Worm (Caenorhabditis elegans): Measurements from ENCODE around the gene dod-3.

- TF ChIP-seq lin-13 (tag; optimal IDR thresholded peaks at IDR 0.05) (no peak), pha-4 (tag; optimal IDR thresholded peaks at IDR 0.05) (no peak), nhr-28 (tag; optimal IDR thresholded peaks at IDR 0.05) (no peak), snpc-4 (tag; optimal IDR thresholded peaks at IDR 0.05) (no peak), ces-1 (GFP tag; optimal IDR thresholded peaks at IDR 0.05) (no peak), lin-32 (GFP tag; optimal IDR thresholded peaks at IDR 0.05) (no peak), mep-1 (tag; optimal IDR thresholded peaks at IDR 0.05) (no peak), unc-62 (GFP tag; optimal IDR thresholded peaks at IDR 0.05) (no peak)
Observed at ce11 chrV:2742298-2742697, 11.4 kb upstream of the dod-3 start, which contains the start of gene srg-62.
